Worm (Caenorhabditis elegans): ENCODE data around the gene col-123.

col-123 gene

ce11 chrIV:9821621-9822020 lies at the start of gene col-123:
Gene col-123 (plus strand): TSS chrIV:9821921.
- TF ChIP-seq nhr-77 (tag; optimal IDR thresholded peaks at IDR 0.05): no peak
- no peak for TF ChIP-seq lsy-2 (tag; optimal IDR thresholded peaks at IDR 0.05)
- no peak for TF ChIP-seq dve-1 (tag; optimal IDR thresholded peaks at IDR 0.05; ENCODE audit: insufficient read depth)
- no peak for TF ChIP-seq ctbp-1 (GFP tag; IDR thresholded peaks at IDR 0.05)
- TF ChIP-seq ama-1 (optimal IDR thresholded peaks at IDR 0.05): no peak
- TF ChIP-seq dmd-6 (GFP tag; IDR thresholded peaks at IDR 0.05): no peak
- TF ChIP-seq nhr-76 (tag; optimal IDR thresholded peaks at IDR 0.05): no peak
- TF ChIP-seq dmd-8 (GFP tag; IDR thresholded peaks at IDR 0.05): no peak
- TF ChIP-seq aly-2 (tag; optimal IDR thresholded peaks at IDR 0.05): no peak
- TF ChIP-seq madf-9 (GFP tag; conservative IDR thresholded peaks at IDR 0.05): no peak
- TF ChIP-seq ceh-32 (tag; optimal IDR thresholded peaks at IDR 0.05; ENCODE audit: poor library complexity): no peak
- TF ChIP-seq rbr-2 (tag; optimal IDR thresholded peaks at IDR 0.05): no peak
- no peak for TF ChIP-seq egl-43 (GFP tag; IDR thresholded peaks at IDR 0.05)
- no peak for TF ChIP-seq nhr-11 (tag; optimal IDR thresholded peaks at IDR 0.05)
- TF ChIP-seq egl-27 (tag; optimal IDR thresholded peaks at IDR 0.05): no peak
- no peak for TF ChIP-seq php-3 (GFP tag; IDR thresholded peaks at IDR 0.05)
- no peak for TF ChIP-seq ceh-44 (GFP tag; IDR thresholded peaks at IDR 0.05)
- no peak for TF ChIP-seq R02D3.7 (tag; optimal IDR thresholded peaks at IDR 0.05)
- TF ChIP-seq unc-39 (tag; optimal IDR thresholded peaks at IDR 0.05): no peak
- no peak for TF ChIP-seq mxl-3 (GFP tag; optimal IDR thresholded peaks at IDR 0.05)

DNA sequence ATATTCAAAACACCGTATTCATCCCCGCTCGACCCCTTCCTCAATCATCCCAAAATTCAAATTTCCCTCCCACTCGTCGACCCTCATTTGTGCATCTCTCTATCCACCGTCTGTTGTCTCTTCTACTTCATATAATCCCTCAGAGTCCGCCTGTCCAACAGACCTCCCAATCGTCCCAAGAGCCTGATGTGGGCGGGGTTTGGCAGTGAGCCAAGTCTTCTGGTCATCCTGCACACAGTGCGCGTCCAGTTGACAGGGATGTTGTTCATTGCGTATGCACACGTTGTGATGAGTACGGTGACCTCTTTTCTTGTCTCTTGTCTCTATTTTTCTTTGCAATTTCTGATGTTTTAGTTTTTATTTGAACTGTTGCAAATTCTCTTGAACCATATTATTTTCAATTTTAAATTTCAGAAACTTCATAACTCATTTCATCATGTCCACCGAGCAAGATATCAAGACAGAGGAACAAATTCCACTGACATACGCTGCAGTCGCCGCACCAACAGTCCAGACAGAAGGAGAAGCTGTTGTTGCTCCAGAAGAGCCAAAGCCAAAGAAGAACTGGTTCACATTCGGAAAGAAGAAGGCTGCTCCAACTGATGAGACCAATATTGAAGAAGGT lies 49.5 kb upstream of the col-123 start, which contains the start of gene cav-1:
cav-1 (plus strand) TSS at position 415 of the 625 bp plus-strand sequence.
- no peak for TF ChIP-seq snpc-1.2 (GFP tag; IDR thresholded peaks at IDR 0.05)
- no peak for TF ChIP-seq fos-1 (tag; optimal IDR thresholded peaks at IDR 0.05)
- no peak for TF ChIP-seq Y5F2A.4 (GFP tag; optimal IDR thresholded peaks at IDR 0.05)
- no peak for TF ChIP-seq saeg-2 (GFP tag; IDR thresholded peaks at IDR 0.05)
- TF ChIP-seq tra-1 (GFP tag; IDR thresholded peaks at IDR 0.05): no peak
- no peak for TF ChIP-seq mep-1 (tag; optimal IDR thresholded peaks at IDR 0.05)
- TF ChIP-seq ces-1 (GFP tag; optimal IDR thresholded peaks at IDR 0.05): no peak
- TF ChIP-seq fkh-10 (GFP tag; optimal IDR thresholded peaks at IDR 0.05): no peak
- no peak for TF ChIP-seq lir-3 (tag; optimal IDR thresholded peaks at IDR 0.05)
- no peak for TF ChIP-seq set-16 (GFP tag; IDR thresholded peaks at IDR 0.05)
- no peak for TF ChIP-seq ctbp-1 (GFP tag; IDR thresholded peaks at IDR 0.05)
- TF ChIP-seq mes-2 (tag; optimal IDR thresholded peaks at IDR 0.05; ENCODE audit: poor library complexity, severe bottlenecking): no peak
- TF ChIP-seq vab-7 (GFP tag; IDR thresholded peaks at IDR 0.05): no peak
- no peak for TF ChIP-seq Y105C5A.15 (GFP tag; IDR thresholded peaks at IDR 0.05)
- TF ChIP-seq hlh-11 (tag; optimal IDR thresholded peaks at IDR 0.05): no peak
- TF ChIP-seq ceh-20 (GFP tag; IDR thresholded peaks at IDR 0.05): no peak
- TF ChIP-seq nhr-76 (tag; optimal IDR thresholded peaks at IDR 0.05): no peak
- no peak for TF ChIP-seq mxl-3 (GFP tag; optimal IDR thresholded peaks at IDR 0.05)

ce11 chrIV:9773441-9773840 lies 48.3 kb upstream of the col-123 start:
- no peak for TF ChIP-seq madf-9 (GFP tag; conservative IDR thresholded peaks at IDR 0.05)
- TF ChIP-seq dpl-1 (GFP tag; optimal IDR thresholded peaks at IDR 0.05): no peak
- no peak for TF ChIP-seq T20F7.1 (GFP tag; optimal IDR thresholded peaks at IDR 0.05)
- no peak for TF ChIP-seq nhr-77 (tag; optimal IDR thresholded peaks at IDR 0.05)
- TF ChIP-seq cey-2 (tag; optimal IDR thresholded peaks at IDR 0.05; ENCODE audit: borderline replicate concordance, insufficient read depth): no peak
- no peak for TF ChIP-seq dve-1 (tag; optimal IDR thresholded peaks at IDR 0.05; ENCODE audit: insufficient read depth)
- TF ChIP-seq lim-7 (GFP tag; IDR thresholded peaks at IDR 0.05): no peak
- TF ChIP-seq nhr-102 (tag; optimal IDR thresholded peaks at IDR 0.05): no peak
- TF ChIP-seq mep-1 (tag; optimal IDR thresholded peaks at IDR 0.05): no peak
- TF ChIP-seq arid-1 (GFP tag; conservative IDR thresholded peaks at IDR 0.05): no peak
- TF ChIP-seq F37D6.2 (tag; optimal IDR thresholded peaks at IDR 0.05): no peak
- TF ChIP-seq R02D3.7 (tag; optimal IDR thresholded peaks at IDR 0.05): no peak
- no peak for TF ChIP-seq saeg-2 (GFP tag; IDR thresholded peaks at IDR 0.05)
- no peak for TF ChIP-seq zag-1 (tag; optimal IDR thresholded peaks at IDR 0.05)
- no peak for TF ChIP-seq tag-97 (GFP tag; IDR thresholded peaks at IDR 0.05)
- no peak for TF ChIP-seq hmg-1.1 (GFP tag; IDR thresholded peaks at IDR 0.05)
- TF ChIP-seq fkh-10 (GFP tag; optimal IDR thresholded peaks at IDR 0.05): no peak
- TF ChIP-seq Y5F2A.4 (GFP tag; optimal IDR thresholded peaks at IDR 0.05): no peak
